Worm (Caenorhabditis elegans) whole organism, L4 larva: ENCODE data around the gene dph-1.

Source experiments
- hmg-1.1 ChIP-seq: fragments of 200-800 bp; sonication (Bioruptor generic); IDR thresholded peaks from 2 replicates; pipeline ENCODE4 v1.3.6; 2022; ENCODE audit warnings: missing genetic modification reagents, missing genetic modification characterization, missing compliant biosample characterization
- nhr-48 ChIP-seq: sonication (generic microtip); optimal IDR thresholded peaks from 2 replicates; lab custom pipeline; 2016; ENCODE audit warnings: mild to moderate bottlenecking, missing genetic modification characterization, missing compliant biosample characterization

DNA sequence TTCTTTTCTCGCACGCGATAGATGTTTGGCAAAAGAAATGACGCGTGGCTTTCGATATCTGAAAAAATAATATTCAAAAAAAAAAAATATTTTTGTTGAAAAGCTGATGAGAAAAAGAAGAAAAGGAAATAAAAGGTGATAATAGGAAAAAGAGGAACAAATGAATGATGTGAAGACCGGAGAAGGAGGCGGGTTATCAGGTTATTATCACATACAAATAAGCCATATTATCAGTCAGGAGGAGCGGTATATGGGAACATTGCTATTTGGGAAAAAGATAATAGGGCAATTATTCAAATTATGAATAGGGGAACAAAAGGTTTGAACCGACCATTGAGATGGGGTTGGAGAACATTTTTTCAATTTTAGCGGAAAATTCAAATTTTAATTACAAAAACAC, 32.5 kb upstream of the dph-1 start:
- TF ChIP-seq hmg-1.1 (GFP tag; lab: Robert Waterston, UW) (no peak), nhr-48 (no peak)
